Fruit fly (Drosophila melanogaster) whole organism, pupa: ENCODE results near the gene bark.

ENCODE experiments used
- CG10348 ChIP-seq: fragments of 200-800 bp; sonication (Bioruptor generic); IDR thresholded peaks from 2 replicates; pipeline ENCODE4 v1.3.6; 2022; ENCODE audit warnings: missing biosample characterization, missing genetic modification characterization
- CG12605 ChIP-seq: fragments of 200-800 bp; sonication (Bioruptor generic); IDR thresholded peaks from 2 replicates; pipeline ENCODE4 v1.3.6; 2022; ENCODE audit warnings: missing biosample characterization, missing genetic modification characterization
- CG13204 ChIP-seq: fragments of 200-800 bp; sonication (Bioruptor generic); optimal IDR thresholded peaks from 2 replicates; lab custom pipeline; 2018; ENCODE audit warnings: missing biosample characterization, mild to moderate bottlenecking, missing genetic modification characterization, moderate library complexity
- CG14655 ChIP-seq: fragments of 200-800 bp; sonication (Bioruptor generic); optimal IDR thresholded peaks from 3 replicates; lab custom pipeline; 2017; ENCODE audit warnings: mild to moderate bottlenecking, missing biosample characterization, missing genetic modification reagents, missing genetic modification characterization
- CG15710 ChIP-seq: fragments of 200-800 bp; sonication (Bioruptor generic); optimal IDR thresholded peaks from 2 replicates; lab custom pipeline; 2018; ENCODE audit warnings: missing biosample characterization, mild to moderate bottlenecking, missing genetic modification characterization, moderate library complexity
- CG17806 ChIP-seq: fragments of 200-800 bp; sonication (Bioruptor generic); optimal IDR thresholded peaks from 2 replicates; lab custom pipeline; 2018; ENCODE audit warnings: missing biosample characterization, mild to moderate bottlenecking, missing genetic modification characterization, moderate library complexity
- CG32121 ChIP-seq: fragments of 200-800 bp; sonication (Bioruptor generic); IDR thresholded peaks from 2 replicates; pipeline ENCODE4 v1.3.6; 2022; ENCODE audit warnings: missing biosample characterization, missing genetic modification characterization
- CG34367 ChIP-seq: fragments of 200-800 bp; sonication (Bioruptor generic); optimal IDR thresholded peaks from 2 replicates; lab custom pipeline; 2018; ENCODE audit warnings: missing biosample characterization, mild to moderate bottlenecking, missing genetic modification characterization
- CG4496 ChIP-seq: fragments of 200-800 bp; sonication (Bioruptor generic); IDR thresholded peaks from 3 replicates; pipeline ENCODE4 v1.3.6; 2022; ENCODE audit warnings: missing biosample characterization, missing genetic modification characterization
- CG8159 ChIP-seq: fragments of 200-800 bp; sonication (Bioruptor generic); optimal IDR thresholded peaks from 3 replicates; lab custom pipeline; 2018; ENCODE audit warnings: missing biosample characterization, mild to moderate bottlenecking, missing genetic modification characterization, moderate library complexity
- CG8301 ChIP-seq: fragments of 200-800 bp; sonication (Bioruptor generic); optimal IDR thresholded peaks from 2 replicates; lab custom pipeline; 2018; ENCODE audit warnings: missing biosample characterization, mild to moderate bottlenecking, missing genetic modification characterization
- CG9948 ChIP-seq: fragments of 200-800 bp; sonication (Bioruptor generic); optimal IDR thresholded peaks from 2 replicates; lab custom pipeline; 2018; ENCODE audit warnings: missing biosample characterization, mild to moderate bottlenecking, missing genetic modification characterization, moderate library complexity
- D1 ChIP-seq: fragments of 200-800 bp; sonication (Bioruptor generic); optimal IDR thresholded peaks from 2 replicates; lab custom pipeline; 2018; ENCODE audit warnings: missing biosample characterization, mild to moderate bottlenecking, missing genetic modification characterization, moderate library complexity
- EcR ChIP-seq: fragments of 200-800 bp; sonication (Bioruptor generic); optimal IDR thresholded peaks from 3 replicates; lab custom pipeline; 2019; ENCODE audit warnings: missing biosample characterization, missing genetic modification characterization, mild to moderate bottlenecking, moderate library complexity, missing genetic modification reagents
- Ets98B ChIP-seq: fragments of 200-800 bp; sonication (Bioruptor generic); IDR thresholded peaks from 2 replicates; pipeline ENCODE4 v1.3.6; 2022; ENCODE audit warnings: missing biosample characterization, missing genetic modification characterization
- Pif1A ChIP-seq: fragments of 200-800 bp; sonication (Bioruptor generic); optimal IDR thresholded peaks from 3 replicates; lab custom pipeline; 2016; ENCODE audit warnings: missing biosample characterization, missing genetic modification characterization
- Pif1B ChIP-seq: fragments of 200-800 bp; sonication (Bioruptor generic); optimal IDR thresholded peaks from 3 replicates; lab custom pipeline; 2016; ENCODE audit warnings: missing biosample characterization, missing genetic modification characterization
- Snoo ChIP-seq: fragments of 200-800 bp; sonication (Bioruptor generic); optimal IDR thresholded peaks from 3 replicates; lab custom pipeline; 2017; ENCODE audit warnings: missing biosample characterization, mild to moderate bottlenecking, missing genetic modification characterization, inconsistent platforms
- fd96Ca ChIP-seq: fragments of 200-800 bp; sonication (Bioruptor generic); IDR thresholded peaks from 3 replicates; pipeline ENCODE4 v1.3.6; 2022; ENCODE audit warnings: missing biosample characterization, missing genetic modification characterization
- gl ChIP-seq: fragments of 200-800 bp; sonication (Bioruptor generic); optimal IDR thresholded peaks from 2 replicates; lab custom pipeline; 2018; ENCODE audit warnings: missing biosample characterization, mild to moderate bottlenecking, missing genetic modification characterization
- rn ChIP-seq: fragments of 200-800 bp; sonication (Bioruptor generic); IDR thresholded peaks from 2 replicates; pipeline ENCODE4 v1.3.6; 2022; ENCODE audit warnings: missing biosample characterization, missing genetic modification characterization

Gene bark

dm6 chr2L:3772937-3773623 is 13.9 kb upstream of the bark start:
- TF ChIP-seq CG8301 (peak; percentile 69), Pif1A (GFP tag; lab: Kevin White, UChicago) (peak; percentile 53), fd96Ca (GFP tag; lab: Robert Waterston, UW) (peak; percentile 73), CG17806 (tag; lab: Kevin White, UChicago) (peak; percentile 67), rn (no peak; the same call in 1 of the 2 replicates), CG12605 (GFP tag; lab: Robert Waterston, UW) (0 out of 2 replicates have a peak, but pooled peaks have one; percentile 8), Ets98B (peak; percentile 43), CG13204 (GFP tag; lab: Kevin White, UChicago) (peak; percentile 90), D1 (tag; lab: Kevin White, UChicago) (peak; percentile 69), CG4496 (peak; percentile 20; the same call in 1 of the 3 replicates), Snoo (peak; percentile 58), CG9948 (tag; lab: Kevin White, UChicago) (peak; percentile 70), CG34367 (tag; lab: Kevin White, UChicago) (peak; percentile 61), CG8159 (tag; lab: Kevin White, UChicago) (peak; percentile 83), CG14655 (GFP tag; lab: Kevin White, UChicago) (peak; percentile 82), CG32121 (GFP tag; lab: Robert Waterston, UW) (peak; percentile 46; the same call in 1 of the 2 replicates), Pif1B (GFP tag; lab: Kevin White, UChicago) (peak; percentile 74), CG15710 (tag; lab: Kevin White, UChicago) (peak; percentile 76), gl (tag; lab: Kevin White, UChicago) (peak; percentile 15), CG10348 (GFP tag; lab: Robert Waterston, UW) (no peak), EcR (GFP tag; lab: Kevin White, UChicago) (peak; percentile 89)

- TF ChIP-seq EcR (GFP tag; lab: Kevin White, UChicago) (peak; percentile 70), fd96Ca (GFP tag; lab: Robert Waterston, UW) (0 out of 3 replicates have a peak, but pooled peaks have one; percentile 11), CG9948 (tag; lab: Kevin White, UChicago) (no peak), CG34367 (tag; lab: Kevin White, UChicago) (no peak), CG15710 (tag; lab: Kevin White, UChicago) (no peak), Pif1B (GFP tag; lab: Kevin White, UChicago) (no peak), CG10348 (GFP tag; lab: Robert Waterston, UW) (no peak)
- TF ChIP-seq, all 21 proteins: peak for 2
These were observed 13.4 kb upstream of the bark start for dm6 chr2L:3773624-3773978.

- TF ChIP-seq Ets98B (no peak), CG8301 (peak; percentile 34), fd96Ca (GFP tag; lab: Robert Waterston, UW) (no peak), CG15710 (tag; lab: Kevin White, UChicago) (peak; percentile 47), Snoo (no peak), CG4496 (peak; percentile 20; the same call in 1 of the 3 replicates), Pif1B (GFP tag; lab: Kevin White, UChicago) (no peak), CG14655 (GFP tag; lab: Kevin White, UChicago) (peak; percentile 58), CG34367 (tag; lab: Kevin White, UChicago) (peak; percentile 17), CG17806 (tag; lab: Kevin White, UChicago) (peak; percentile 61), gl (tag; lab: Kevin White, UChicago) (no peak), CG9948 (tag; lab: Kevin White, UChicago) (peak; percentile 63), D1 (tag; lab: Kevin White, UChicago) (no peak), CG32121 (GFP tag; lab: Robert Waterston, UW) (no peak), CG13204 (GFP tag; lab: Kevin White, UChicago) (no peak), CG12605 (GFP tag; lab: Robert Waterston, UW) (no peak), Pif1A (GFP tag; lab: Kevin White, UChicago) (peak; percentile 41), EcR (GFP tag; lab: Kevin White, UChicago) (no peak), CG10348 (GFP tag; lab: Robert Waterston, UW) (no peak), rn (0 out of 2 replicates have a peak, but pooled peaks have one; percentile 5), CG8159 (tag; lab: Kevin White, UChicago) (peak; percentile 67)
- TF ChIP-seq, all 21 proteins: peak for 10
These were observed 11.1 kb upstream of the bark start for dm6 chr2L:3775767-3776351.

- TF ChIP-seq CG10348 (GFP tag; lab: Robert Waterston, UW): no peak
- peak; percentile 65 for TF ChIP-seq Ets98B
- peak; percentile 94 for TF ChIP-seq CG17806 (tag; lab: Kevin White, UChicago)
- peak; percentile 94 for TF ChIP-seq CG8159 (tag; lab: Kevin White, UChicago)
- TF ChIP-seq EcR (GFP tag; lab: Kevin White, UChicago): peak; percentile 54
- TF ChIP-seq Snoo: peak; percentile 75
- TF ChIP-seq CG4496: peak; percentile 80
- TF ChIP-seq CG34367 (tag; lab: Kevin White, UChicago): peak; percentile 88
- peak; percentile 89 for TF ChIP-seq CG14655 (GFP tag; lab: Kevin White, UChicago)
- peak; percentile 52 for TF ChIP-seq gl (tag; lab: Kevin White, UChicago)
- TF ChIP-seq CG32121 (GFP tag; lab: Robert Waterston, UW): peak; percentile 77
- peak; percentile 86 for TF ChIP-seq CG8301
- TF ChIP-seq CG13204 (GFP tag; lab: Kevin White, UChicago): peak; percentile 77
- TF ChIP-seq Pif1A (GFP tag; lab: Kevin White, UChicago): peak; percentile 67
- TF ChIP-seq fd96Ca (GFP tag; lab: Robert Waterston, UW): no peak
- TF ChIP-seq CG15710 (tag; lab: Kevin White, UChicago): peak; percentile 94
- TF ChIP-seq rn: peak; percentile 67
- peak; percentile 95 for TF ChIP-seq CG9948 (tag; lab: Kevin White, UChicago)
- TF ChIP-seq Pif1B (GFP tag; lab: Kevin White, UChicago): peak; percentile 66
- peak; percentile 88 for TF ChIP-seq D1 (tag; lab: Kevin White, UChicago)
- TF ChIP-seq CG12605 (GFP tag; lab: Robert Waterston, UW): peak; percentile 87
These were observed 10.3 kb upstream of the bark start for dm6 chr2L:3776614-3777196.
